Fruit fly (Drosophila melanogaster) ovary, adult (tissue): ENCODE measurements around the gene Obp99d.

Source experiments
- CG17801 ChIP-seq: fragments of 200-800 bp; optimal IDR thresholded peaks from 2 replicates; lab custom pipeline; 2019; ENCODE audit warnings: missing biosample characterization, mild to moderate bottlenecking, missing genetic modification characterization, moderate library complexity; ENCODE audit not compliant: partially characterized antibody

Obp99d gene

dm6 chr3R:29760042-29760441, 45.7 kb downstream of the Obp99d start:
- no peak for TF ChIP-seq CG17801 (GFP tag; lab: Kevin White, UChicago)

- no peak for TF ChIP-seq CG17801 (GFP tag; lab: Kevin White, UChicago)
Measured at dm6 chr3R:29761569-29761968, 47.3 kb downstream of the Obp99d start.

- no peak for TF ChIP-seq CG17801 (GFP tag; lab: Kevin White, UChicago)
Measured at dm6 chr3R:29762297-29762696, 48.0 kb downstream of the Obp99d start.

- TF ChIP-seq CG17801 (GFP tag; lab: Kevin White, UChicago) = peak; percentile 52
Measured at dm6 chr3R:29763154-29763553, 48.8 kb downstream of the Obp99d start.

- TF ChIP-seq CG17801 (GFP tag; lab: Kevin White, UChicago) = no peak
Measured at dm6 chr3R:29763804-29764203, 49.5 kb downstream of the Obp99d start.
